Fruit fly (Drosophila melanogaster): ENCODE measurements around the gene dod.
A peak's percentile ranks its signal among the peaks of the same experiment; 100 is the strongest.

dod gene

dm6 chrX:21366311-21366990, 21.3 kb downstream of the dod start (continued):
- TF ChIP-seq Myc (optimal IDR thresholded peaks at IDR 0.05): no peak

DNA sequence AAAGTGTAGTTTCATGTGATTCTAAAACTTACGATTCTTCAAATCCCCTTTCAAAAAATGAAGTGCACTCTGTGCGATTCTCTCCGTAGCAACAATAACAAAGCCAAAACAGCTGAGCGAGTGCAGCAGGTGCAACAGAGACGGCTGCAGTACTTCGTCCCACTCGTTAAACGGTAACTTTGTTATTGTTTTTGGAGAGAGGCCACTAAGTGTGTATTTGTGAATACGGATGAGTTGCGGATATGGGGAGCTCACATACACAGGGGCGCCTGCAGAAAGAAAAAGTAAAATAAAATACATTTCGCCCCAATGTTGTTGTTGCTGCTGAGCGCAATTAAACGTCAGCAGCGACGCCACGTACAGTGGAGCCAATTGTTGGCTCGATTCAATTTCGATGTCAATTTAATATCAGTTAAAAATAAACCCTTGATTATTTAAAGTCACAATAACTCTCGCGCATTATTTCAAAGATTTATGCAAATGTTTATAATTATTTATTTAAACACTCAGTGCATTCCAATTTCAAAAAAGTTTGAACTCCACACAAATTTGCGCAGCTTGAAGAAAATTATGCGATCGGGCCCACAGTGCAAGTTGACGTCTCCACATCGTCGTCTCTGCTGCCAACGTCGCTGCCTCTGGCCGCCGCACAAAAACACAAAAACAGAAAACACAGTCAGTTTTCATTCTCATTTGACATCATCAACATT, 22.4 kb downstream of the dod start:
- TF ChIP-seq sv (GFP tag; optimal IDR thresholded peaks at IDR 0.05): peak; percentile 95
- TF ChIP-seq fru (GFP tag; optimal IDR thresholded peaks at IDR 0.05): peak; percentile 99
- TF ChIP-seq N (GFP tag; optimal IDR thresholded peaks at IDR 0.05): no peak
- peak; percentile 93 for TF ChIP-seq tai (GFP tag; optimal IDR thresholded peaks at IDR 0.05)
- TF ChIP-seq GATAd (GFP tag; optimal IDR thresholded peaks at IDR 0.05): peak; percentile 68
- peak; percentile 98 for TF ChIP-seq OdsH (GFP tag; optimal IDR thresholded peaks at IDR 0.05)
- TF ChIP-seq Myc (optimal IDR thresholded peaks at IDR 0.05): no peak
- peak; percentile 91 for TF ChIP-seq CG32264 (GFP tag; optimal IDR thresholded peaks at IDR 0.05)
- TF ChIP-seq Rel (GFP tag; optimal IDR thresholded peaks at IDR 0.05): peak; percentile 94
- TF ChIP-seq Rel (tag; optimal IDR thresholded peaks at IDR 0.05): peak; percentile 90
- TF ChIP-seq pan (optimal IDR thresholded peaks at IDR 0.05): no peak
- TF ChIP-seq Mio (GFP tag; optimal IDR thresholded peaks at IDR 0.05): peak; percentile 80
- no peak for TF ChIP-seq usp (GFP tag; optimal IDR thresholded peaks at IDR 0.05)
- peak; percentile 99 for TF ChIP-seq br (GFP tag; optimal IDR thresholded peaks at IDR 0.05)
- peak; percentile 98 for TF ChIP-seq ey (GFP tag; optimal IDR thresholded peaks at IDR 0.05)
- peak; percentile 95 for TF ChIP-seq sage (GFP tag; optimal IDR thresholded peaks at IDR 0.05)
- TF ChIP-seq woc (GFP tag; optimal IDR thresholded peaks at IDR 0.05): peak; percentile 96
- TF ChIP-seq jim (GFP tag; optimal IDR thresholded peaks at IDR 0.05): peak; percentile 23
- no peak for TF ChIP-seq dl (GFP tag; optimal IDR thresholded peaks at IDR 0.05; ENCODE audit: insufficient read depth in 1 of 2, partially characterized antibody in 2 of 2)
- peak; percentile 92 for TF ChIP-seq brk (GFP tag; optimal IDR thresholded peaks at IDR 0.05)
- peak; percentile 95 for TF ChIP-seq psq (GFP tag; optimal IDR thresholded peaks at IDR 0.05)
- TF ChIP-seq h (GFP tag; optimal IDR thresholded peaks at IDR 0.05): peak; percentile 99
- peak; percentile 96 for TF ChIP-seq Hnf4 (GFP tag; optimal IDR thresholded peaks at IDR 0.05)
- TF ChIP-seq Sp1 (GFP tag; optimal IDR thresholded peaks at IDR 0.05): peak; percentile 99
- TF ChIP-seq HLH106 (tag; optimal IDR thresholded peaks at IDR 0.05): peak; percentile 98
- peak; percentile 78 for TF ChIP-seq dsf (GFP tag; optimal IDR thresholded peaks at IDR 0.05; ENCODE audit: borderline replicate concordance)
- peak; percentile 84 to 99 for TF ChIP-seq foxo (GFP tag; optimal IDR thresholded peaks at IDR 0.05)
- peak; percentile 99 for TF ChIP-seq CG9705 (GFP tag; optimal IDR thresholded peaks at IDR 0.05)
- TF ChIP-seq rgr (GFP tag; optimal IDR thresholded peaks at IDR 0.05): peak; percentile 98
- peak; percentile 83 for TF ChIP-seq Dfd (GFP tag; optimal IDR thresholded peaks at IDR 0.05)
- TF ChIP-seq Hr83 (GFP tag; optimal IDR thresholded peaks at IDR 0.05; ENCODE audit: poor library complexity, severe bottlenecking): peak; percentile 14
- TF ChIP-seq Jra (GFP tag; optimal IDR thresholded peaks at IDR 0.05): peak; percentile 92
- peak; percentile 26 for TF ChIP-seq Dif (GFP tag; optimal IDR thresholded peaks at IDR 0.05; ENCODE audit: partially characterized antibody)
- TF ChIP-seq lola (GFP tag; optimal IDR thresholded peaks at IDR 0.05): no peak
- peak; percentile 98 for TF ChIP-seq dmrt93B (GFP tag; optimal IDR thresholded peaks at IDR 0.05)
- no peak for TF ChIP-seq Vsx2 (GFP tag; optimal IDR thresholded peaks at IDR 0.05; ENCODE audit: partially characterized antibody)
- TF ChIP-seq Abd-B (GFP tag; optimal IDR thresholded peaks at IDR 0.05): no peak
- TF ChIP-seq Hr78 (GFP tag; optimal IDR thresholded peaks at IDR 0.05): no peak
- no peak for TF ChIP-seq CrebA (GFP tag; optimal IDR thresholded peaks at IDR 0.05; ENCODE audit: borderline replicate concordance)
